Fruit fly (Drosophila melanogaster) Kc167 (cell line): ENCODE results near the gene CG7011.

ENCODE experiments used
- Myc ChIP-seq: fragments of >200 bp; optimal IDR thresholded peaks from 2 replicates; lab custom pipeline; 2017; ENCODE audit warnings: missing external identifiers
- Sin3A ChIP-seq: fragments of >200 bp; optimal IDR thresholded peaks from 2 replicates; lab custom pipeline; 2018; ENCODE audit warnings: missing external identifiers
- h ChIP-seq: fragments of >200 bp; optimal IDR thresholded peaks from 3 replicates; lab custom pipeline; 2018; ENCODE audit warnings: missing external identifiers
- insv ChIP-seq: fragments of >200 bp; optimal IDR thresholded peaks from 3 replicates; lab custom pipeline; 2018; ENCODE audit warnings: missing external identifiers
- psq ChIP-seq: fragments of >200 bp; optimal IDR thresholded peaks from 2 replicates; lab custom pipeline; 2017; ENCODE audit warnings: missing external identifiers
- ttk ChIP-seq: sonication (Bioruptor generic); optimal IDR thresholded peaks from 2 replicates; lab custom pipeline; 2017; ENCODE audit warnings: missing external identifiers

The CG7011 gene

dm6 chr3L:15143638-15144600 lies 19.5 kb downstream of the CG7011 start, which contains the start of the genes CG32147 and Pex3:
Gene CG32147 (minus strand): TSS chr3L:15144059.
Gene Pex3 (plus strand): TSS chr3L:15144355.
- no peak for TF ChIP-seq Myc
- TF ChIP-seq insv, result no peak
- no peak for TF ChIP-seq h (lab: Kevin White, UChicago)

- TF ChIP-seq psq (lab: Kevin White, UChicago) (no peak), Sin3A (lab: Kevin White, UChicago) (no peak), Myc (no peak), insv (no peak), ttk (lab: Kevin White, UChicago) (no peak), h (lab: Kevin White, UChicago) (no peak)
Observed at dm6 chr3L:15143108-15143507, 20.3 kb downstream of the CG7011 start.

dm6 chr3L:15142004-15142890 lies 21.2 kb downstream of the CG7011 start, which contains the start of gene Pdi:
Gene Pdi (minus strand): TSS chr3L:15142840.
- TF ChIP-seq insv, result no peak
- no peak for TF ChIP-seq psq (lab: Kevin White, UChicago)
- TF ChIP-seq Myc, result no peak
- no peak for TF ChIP-seq ttk (lab: Kevin White, UChicago)
- TF ChIP-seq h (lab: Kevin White, UChicago), result no peak
- TF ChIP-seq Sin3A (lab: Kevin White, UChicago), result no peak

DNA sequence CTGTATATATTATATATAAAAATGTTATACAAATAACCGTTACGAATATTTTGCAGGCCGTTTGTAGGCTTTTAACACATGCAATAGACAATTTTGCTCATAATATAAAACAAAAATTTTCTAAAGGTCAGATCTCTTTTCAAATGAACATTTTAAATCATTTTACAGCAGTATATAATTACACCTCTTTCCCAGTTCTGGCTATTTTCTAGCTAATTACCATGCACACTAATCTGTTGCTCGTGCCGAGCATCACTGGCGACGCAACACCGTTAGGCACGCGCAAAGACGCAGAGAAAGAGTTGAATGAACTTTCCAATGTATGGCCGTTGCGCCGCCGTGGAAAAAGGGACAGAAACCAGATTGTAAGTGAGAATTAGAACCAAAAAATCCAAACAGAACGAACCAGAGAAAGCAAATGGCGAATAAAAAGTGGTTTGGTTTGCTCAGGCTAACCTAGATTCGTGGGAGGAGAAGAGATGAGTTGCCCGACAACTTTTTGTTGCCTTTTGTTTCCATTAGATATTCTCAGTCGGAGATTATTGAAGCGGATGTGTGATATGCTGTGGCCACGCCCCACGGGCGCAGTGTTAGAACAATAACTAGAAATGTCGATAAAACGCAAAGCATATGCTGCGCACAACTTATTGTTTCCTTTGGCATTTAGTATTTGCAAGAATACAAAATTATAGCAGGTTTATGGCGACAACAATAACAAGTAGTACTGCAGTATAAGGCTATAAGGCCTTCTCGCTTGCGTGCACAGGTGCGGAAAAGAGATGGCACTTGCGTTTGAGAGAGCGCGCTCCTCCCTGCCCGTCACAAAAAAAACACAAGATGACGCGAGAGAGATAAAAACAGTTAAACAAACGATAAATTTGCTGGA lies 22.1 kb downstream of the CG7011 start:
- TF ChIP-seq insv (no peak), psq (lab: Kevin White, UChicago) (no peak), Sin3A (lab: Kevin White, UChicago) (no peak), ttk (lab: Kevin White, UChicago) (no peak), h (lab: Kevin White, UChicago) (no peak)

dm6 chr3L:15140268-15140957 lies 23.0 kb downstream of the CG7011 start:
- TF ChIP-seq insv (no peak), psq (lab: Kevin White, UChicago) (no peak), Myc (no peak), Sin3A (lab: Kevin White, UChicago) (no peak), ttk (lab: Kevin White, UChicago) (no peak), h (lab: Kevin White, UChicago) (no peak)

- TF ChIP-seq psq (lab: Kevin White, UChicago), result no peak
- TF ChIP-seq Sin3A (lab: Kevin White, UChicago), result no peak
- no peak for TF ChIP-seq h (lab: Kevin White, UChicago)
- TF ChIP-seq insv, result no peak
- TF ChIP-seq Myc, result no peak
- TF ChIP-seq ttk (lab: Kevin White, UChicago), result no peak
Observed at dm6 chr3L:15137790-15138189, 25.6 kb downstream of the CG7011 start.

dm6 chr3L:15136659-15137572 lies 26.5 kb downstream of the CG7011 start, which contains the start of gene CG12316:
Gene CG12316 (minus strand): TSS chr3L:15136934.
- TF ChIP-seq psq (lab: Kevin White, UChicago) (no peak), insv (no peak)

DNA sequence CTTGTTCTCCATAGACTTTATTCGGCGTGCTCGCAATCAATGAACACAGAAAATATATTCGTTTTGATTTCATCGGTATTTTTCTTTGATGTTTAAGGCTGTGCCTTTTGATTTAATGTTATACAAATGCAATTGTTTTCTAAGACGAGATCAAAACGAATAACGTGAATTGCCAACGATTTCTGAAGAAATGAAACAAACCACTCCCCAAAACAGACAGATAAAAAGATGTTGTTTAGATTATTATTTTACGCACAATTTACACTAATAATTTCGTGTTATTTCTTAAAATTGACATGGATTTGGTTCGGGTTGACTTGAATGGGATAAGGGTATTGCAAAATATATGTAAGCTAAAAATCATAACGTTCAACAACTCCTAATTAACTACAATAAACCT lies 32.1 kb downstream of the CG7011 start, which contains the start of gene CG13457:
TSS of gene CG13457 (minus strand) at position 101 of the 400 bp plus-strand sequence.
- TF ChIP-seq h (lab: Kevin White, UChicago), result no peak
- TF ChIP-seq ttk (lab: Kevin White, UChicago), result no peak
- TF ChIP-seq insv, result no peak
- no peak for TF ChIP-seq Sin3A (lab: Kevin White, UChicago)
- no peak for TF ChIP-seq Myc
- TF ChIP-seq psq (lab: Kevin White, UChicago), result no peak

- TF ChIP-seq Sin3A (lab: Kevin White, UChicago) (no peak), insv (no peak), ttk (lab: Kevin White, UChicago) (no peak), psq (lab: Kevin White, UChicago) (no peak), Myc (no peak), h (lab: Kevin White, UChicago) (no peak)
Observed at dm6 chr3L:15125717-15126116, 37.7 kb downstream of the CG7011 start.
